Worm (Caenorhabditis elegans): Measurements from ENCODE around the gene bgal-1.

DNA sequence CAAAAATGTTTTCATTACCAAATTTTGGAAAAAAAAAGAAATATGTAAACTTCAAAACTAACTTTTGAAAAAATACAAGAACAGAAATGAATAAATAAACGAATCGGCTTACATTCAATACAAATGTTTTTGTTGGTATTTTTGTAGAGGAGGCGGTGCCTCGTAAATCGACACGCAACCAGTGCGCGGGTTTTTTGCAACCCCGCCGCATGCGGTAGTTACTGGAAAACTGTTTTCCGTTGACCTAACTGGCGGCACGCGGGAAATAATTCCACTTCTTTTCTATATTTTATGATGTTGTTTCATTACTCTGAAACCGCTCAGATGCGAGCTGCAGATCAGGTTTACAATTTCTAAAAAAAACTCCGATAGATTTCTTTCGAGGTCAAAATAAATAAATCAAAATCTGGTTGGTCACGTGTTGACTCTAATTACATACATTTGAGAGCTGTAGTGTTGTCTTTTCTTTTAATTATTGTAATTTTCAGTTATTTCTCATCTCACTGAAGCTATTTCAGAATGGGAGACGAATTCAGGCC is 13.4 kb upstream of the bgal-1 start, which contains the start of the genes dvc-1 and ima-1:
- TF ChIP-seq ceh-82 (tag; optimal IDR thresholded peaks at IDR 0.05), result peak; percentile 69
- TF ChIP-seq unc-39 (tag; optimal IDR thresholded peaks at IDR 0.05), result no peak
- peak; percentile 89 for TF ChIP-seq R02D3.7 (tag; optimal IDR thresholded peaks at IDR 0.05)
- TF ChIP-seq egl-27 (tag; optimal IDR thresholded peaks at IDR 0.05), result no peak
- TF ChIP-seq fos-1 (tag; optimal IDR thresholded peaks at IDR 0.05), result peak; percentile 2
- no peak for TF ChIP-seq zag-1 (tag; optimal IDR thresholded peaks at IDR 0.05)
- TF ChIP-seq unc-62 (GFP tag; optimal IDR thresholded peaks at IDR 0.05), result no peak
- TF ChIP-seq ama-1 (optimal IDR thresholded peaks at IDR 0.05), result no peak
- TF ChIP-seq ztf-11 (tag; optimal IDR thresholded peaks at IDR 0.05), result no peak

All from whole organism, L2 larva.